Fruit fly (Drosophila melanogaster): ENCODE measurements around the gene CG15386.

CG15386 gene

dm6 chr2L:2175930-2176643 is 41.0 kb downstream of the CG15386 start (continued):
- TF ChIP-seq chif (GFP tag; optimal IDR thresholded peaks at IDR 0.05) (no peak), CG9727 (GFP tag; optimal IDR thresholded peaks at IDR 0.05) (peak; percentile 56), CG6791 (GFP tag; IDR thresholded peaks at IDR 0.05; ENCODE audit: partially characterized antibody) (no peak), CG2678 (tag; optimal IDR thresholded peaks at IDR 0.05) (peak; percentile 83), pan (optimal IDR thresholded peaks at IDR 0.05) (no peak), pan (GFP tag; optimal IDR thresholded peaks at IDR 0.05 in 1 of 2, IDR thresholded peaks at IDR 0.05 in 1 of 2) (peak in 1 of 2 experiments; percentile 46), pum (GFP tag; optimal IDR thresholded peaks at IDR 0.05) (no peak), pzg (GFP tag; optimal IDR thresholded peaks at IDR 0.05) (no peak), vfl (GFP tag; optimal IDR thresholded peaks at IDR 0.05) (no peak), CG3838 (GFP tag; optimal IDR thresholded peaks at IDR 0.05) (no peak), HHEX (GFP tag; optimal IDR thresholded peaks at IDR 0.05) (peak; percentile 40), gro (GFP tag; optimal IDR thresholded peaks at IDR 0.05) (no peak), Sry-δ (GFP tag; optimal IDR thresholded peaks at IDR 0.05) (no peak), MESR4 (GFP tag; optimal IDR thresholded peaks at IDR 0.05) (no peak), CG10654 (GFP tag; optimal IDR thresholded peaks at IDR 0.05) (no peak), da (GFP tag; optimal IDR thresholded peaks at IDR 0.05) (no peak), MBD-R2 (GFP tag; IDR thresholded peaks at IDR 0.05) (no peak), CG5180 (GFP tag; optimal IDR thresholded peaks at IDR 0.05) (peak; percentile 1), hth (optimal IDR thresholded peaks at IDR 0.05) (no peak), eve (GFP tag; optimal IDR thresholded peaks at IDR 0.05) (peak in 1 of 2 experiments; percentile 58), CG7745 (tag; optimal IDR thresholded peaks at IDR 0.05) (no peak), dimm (GFP tag; IDR thresholded peaks at IDR 0.05) (no peak), Doc2 (GFP tag; IDR thresholded peaks at IDR 0.05) (no peak), Dp (GFP tag; optimal IDR thresholded peaks at IDR 0.05) (no peak), tx (GFP tag; optimal IDR thresholded peaks at IDR 0.05) (no peak), CG17612 (GFP tag; IDR thresholded peaks at IDR 0.05) (no peak), E2f1 (GFP tag; IDR thresholded peaks at IDR 0.05) (no peak), Dek (tag; optimal IDR thresholded peaks at IDR 0.05) (peak; percentile 63), tgo (GFP tag; IDR thresholded peaks at IDR 0.05) (no peak), disco-r (GFP tag; optimal IDR thresholded peaks at IDR 0.05) (no peak), pnt (GFP tag; optimal IDR thresholded peaks at IDR 0.05) (no peak), fd64A (GFP tag; optimal IDR thresholded peaks at IDR 0.05) (no peak), slp2 (GFP tag; optimal IDR thresholded peaks at IDR 0.05) (no peak), CG12744 (GFP tag; optimal IDR thresholded peaks at IDR 0.05) (peak; percentile 66), CG3847 (GFP tag; IDR thresholded peaks at IDR 0.05) (peak; percentile 73), sim (GFP tag; IDR thresholded peaks at IDR 0.05) (no peak), ara (GFP tag; IDR thresholded peaks at IDR 0.05) (no peak), CG1647 (GFP tag; optimal IDR thresholded peaks at IDR 0.05) (no peak), crp (GFP tag; optimal IDR thresholded peaks at IDR 0.05) (no peak), esg (GFP tag; conservative IDR thresholded peaks at IDR 0.05) (no peak), mam (GFP tag; optimal IDR thresholded peaks at IDR 0.05) (no peak), gfzf (GFP tag; optimal IDR thresholded peaks at IDR 0.05) (no peak), Mes4 (GFP tag; optimal IDR thresholded peaks at IDR 0.05) (no peak), HLH3B (GFP tag; IDR thresholded peaks at IDR 0.05) (0 out of 2 replicates have a peak, but pooled peaks have one; percentile 40), CG11093 (GFP tag; IDR thresholded peaks at IDR 0.05) (no peak), Hsf (GFP tag; optimal IDR thresholded peaks at IDR 0.05) (peak; percentile 40), ERR (GFP tag; optimal IDR thresholded peaks at IDR 0.05) (no peak), NK7.1 (GFP tag; optimal IDR thresholded peaks at IDR 0.05) (no peak), D19B (GFP tag; optimal IDR thresholded peaks at IDR 0.05) (peak; percentile 53), Dip3 (GFP tag; optimal IDR thresholded peaks at IDR 0.05) (peak; percentile 26), ssp (GFP tag; IDR thresholded peaks at IDR 0.05) (no peak), danr (GFP tag; IDR thresholded peaks at IDR 0.05) (no peak)

All from whole organism, embryonic.